Worm (Caenorhabditis elegans) whole organism, young adult: ENCODE results near the gene pkhm-2.

Experiments used
- B0035.1 ChIP-seq: sonication (generic microtip); optimal IDR thresholded peaks from 2 replicates; lab custom pipeline; 2016; ENCODE audit warnings: missing genetic modification characterization, mild to moderate bottlenecking, missing compliant biosample characterization, missing genotype, missing genetic modification reagents
- D2030.7 ChIP-seq: fragments of 200-800 bp; sonication (Bioruptor generic); IDR thresholded peaks from 2 replicates; pipeline ENCODE4 v1.3.6; 2022; ENCODE audit warnings: missing genetic modification reagents, missing genetic modification characterization, missing compliant biosample characterization
- F10E7.11 ChIP-seq: sonication (generic microtip); optimal IDR thresholded peaks from 2 replicates; lab custom pipeline; 2017; ENCODE audit warnings: mild to moderate bottlenecking, missing genetic modification characterization, moderate library complexity, missing compliant biosample characterization
- F57A8.1 ChIP-seq: fragments of 200-800 bp; sonication (Bioruptor generic); optimal IDR thresholded peaks from 2 replicates; lab custom pipeline; 2018; ENCODE audit warnings: mild to moderate bottlenecking, missing genetic modification characterization, moderate library complexity, missing compliant biosample characterization
- F57C9.4 ChIP-seq: sonication (generic microtip); optimal IDR thresholded peaks from 2 replicates; lab custom pipeline; 2017; ENCODE audit warnings: mild to moderate bottlenecking, missing genetic modification characterization, missing compliant biosample characterization
- K12H6.12 ChIP-seq: fragments of 200-800 bp; sonication (Bioruptor generic); optimal IDR thresholded peaks from 2 replicates; lab custom pipeline; 2018; ENCODE audit warnings: mild to moderate bottlenecking, missing genetic modification characterization, missing compliant biosample characterization
- T07F8.4 ChIP-seq: sonication (generic microtip); optimal IDR thresholded peaks from 2 replicates; lab custom pipeline; 2016; ENCODE audit warnings: mild to moderate bottlenecking, missing genetic modification characterization, moderate library complexity, missing compliant biosample characterization
- Y56A3A.18 ChIP-seq: fragments of 200-800 bp; sonication (Bioruptor generic); IDR thresholded peaks from 2 replicates; pipeline ENCODE4 v1.3.6; 2022; ENCODE audit warnings: missing genetic modification reagents, missing genetic modification characterization, missing compliant biosample characterization
- Y95B8A.8 ChIP-seq: fragments of 200-800 bp; sonication (Bioruptor generic); IDR thresholded peaks from 2 replicates; pipeline ENCODE4 v1.3.6; 2022; ENCODE audit warnings: missing genetic modification reagents, missing genetic modification characterization, missing compliant biosample characterization
- ZK185.1 ChIP-seq: sonication (generic microtip); optimal IDR thresholded peaks from 2 replicates; lab custom pipeline; 2016; ENCODE audit warnings: mild to moderate bottlenecking, missing genetic modification characterization, missing compliant biosample characterization; ENCODE audit not compliant: poor library complexity, severe bottlenecking
- akir-1 ChIP-seq: fragments of 200-800 bp; sonication (Bioruptor generic); optimal IDR thresholded peaks from 2 replicates; lab custom pipeline; 2018; ENCODE audit warnings: mild to moderate bottlenecking, missing genetic modification characterization, moderate library complexity, missing compliant biosample characterization
- atf-7 ChIP-seq: sonication (generic microtip); optimal IDR thresholded peaks from 2 replicates; lab custom pipeline; 2017; ENCODE audit warnings: mild to moderate bottlenecking, missing genetic modification characterization, missing compliant biosample characterization
- attf-5 ChIP-seq: fragments of 200-800 bp; sonication (Bioruptor generic); optimal IDR thresholded peaks from 2 replicates; lab custom pipeline; 2018; ENCODE audit warnings: mild to moderate bottlenecking, missing genetic modification characterization, missing compliant biosample characterization
- ceh-100 ChIP-seq: fragments of 200-800 bp; sonication (Bioruptor generic); IDR thresholded peaks from 2 replicates; pipeline ENCODE4 v1.3.6; 2022; ENCODE audit warnings: missing genetic modification reagents, missing genetic modification characterization, missing compliant biosample characterization
- ceh-27 ChIP-seq: fragments of 200-800 bp; sonication (Bioruptor generic); optimal IDR thresholded peaks from 2 replicates; lab custom pipeline; 2018; ENCODE audit warnings: mild to moderate bottlenecking, missing genetic modification characterization, moderate library complexity, missing compliant biosample characterization
- ceh-58 ChIP-seq: fragments of 200-800 bp; sonication (Bioruptor generic); IDR thresholded peaks from 2 replicates; pipeline ENCODE4 v1.3.6; 2022; ENCODE audit warnings: missing genetic modification characterization, missing compliant biosample characterization
- ceh-79 ChIP-seq: sonication (generic microtip); optimal IDR thresholded peaks from 2 replicates; lab custom pipeline; 2017; ENCODE audit warnings: mild to moderate bottlenecking, missing genetic modification characterization, missing compliant biosample characterization
- ceh-91 ChIP-seq: fragments of 200-800 bp; sonication (Bioruptor generic); IDR thresholded peaks from 2 replicates; pipeline ENCODE4 v1.3.6; 2022; ENCODE audit warnings: missing genetic modification reagents, missing genetic modification characterization, missing compliant biosample characterization
- die-1 ChIP-seq: sonication (generic microtip); optimal IDR thresholded peaks from 2 replicates; lab custom pipeline; 2016; ENCODE audit warnings: missing genotype, mild to moderate bottlenecking, missing genetic modification characterization, missing compliant biosample characterization
- efl-1 ChIP-seq: fragments of 150-350 bp; optimal IDR thresholded peaks from 2 replicates; lab custom pipeline; 2014; ENCODE audit warnings: missing biosample characterization, missing genetic modification reagents, missing genetic modification characterization
- egrh-3 ChIP-seq: fragments of 200-800 bp; sonication (Bioruptor generic); IDR thresholded peaks from 2 replicates; pipeline ENCODE4 v1.3.6; 2022; ENCODE audit warnings: missing genetic modification reagents, missing genetic modification characterization, missing compliant biosample characterization
- ekl-4 ChIP-seq: fragments of 200-800 bp; sonication (Bioruptor generic); IDR thresholded peaks from 2 replicates; pipeline ENCODE4 v1.3.6; 2022; ENCODE audit warnings: missing genetic modification reagents, missing genetic modification characterization, missing compliant biosample characterization
- ets-4 ChIP-seq: fragments of 200-800 bp; sonication (Bioruptor generic); optimal IDR thresholded peaks from 2 replicates; lab custom pipeline; 2018; ENCODE audit warnings: mild to moderate bottlenecking, missing genetic modification characterization, missing compliant biosample characterization
- hmg-20 ChIP-seq: fragments of 200-800 bp; sonication (Bioruptor generic); IDR thresholded peaks from 2 replicates; pipeline ENCODE4 v1.3.6; 2022; ENCODE audit warnings: missing genetic modification reagents, missing genetic modification characterization, missing compliant biosample characterization
- lag-1 ChIP-seq: fragments of 200-800 bp; sonication (Bioruptor generic); IDR thresholded peaks from 2 replicates; pipeline ENCODE4 v1.3.6; 2022; ENCODE audit warnings: missing genetic modification reagents, missing genetic modification characterization, missing compliant biosample characterization
- let-526 ChIP-seq: fragments of 200-800 bp; sonication (Bioruptor generic); IDR thresholded peaks from 2 replicates; pipeline ENCODE4 v1.3.6; 2022; ENCODE audit warnings: missing genetic modification reagents, missing genetic modification characterization, missing compliant biosample characterization
- lsy-27 ChIP-seq: sonication (generic microtip); optimal IDR thresholded peaks from 2 replicates; lab custom pipeline; 2017; ENCODE audit warnings: missing genetic modification characterization, mild to moderate bottlenecking, missing compliant biosample characterization, antibody characterized with exemption, missing genotype, borderline replicate concordance; ENCODE audit not compliant: insufficient read depth
- madf-6 ChIP-seq: fragments of 200-800 bp; sonication (Bioruptor generic); IDR thresholded peaks from 2 replicates; pipeline ENCODE4 v1.3.6; 2022; ENCODE audit warnings: missing genetic modification reagents, missing genetic modification characterization, missing compliant biosample characterization
- nhr-80 ChIP-seq: sonication (generic microtip); optimal IDR thresholded peaks from 2 replicates; lab custom pipeline; 2016; ENCODE audit warnings: missing genetic modification characterization, missing compliant biosample characterization
- nhr-90 ChIP-seq: sonication (generic microtip); optimal IDR thresholded peaks from 2 replicates; lab custom pipeline; 2016; ENCODE audit warnings: missing genotype, mild to moderate bottlenecking, missing genetic modification characterization, missing compliant biosample characterization
- pha-4 ChIP-seq: fragments of 150-350 bp; sonication (generic microtip); optimal IDR thresholded peaks from 2 replicates; lab custom pipeline; 2014; ENCODE audit warnings: missing biosample characterization, missing genetic modification reagents, missing genetic modification characterization
- rcor-1 ChIP-seq: fragments of 200-800 bp; sonication (Bioruptor generic); IDR thresholded peaks from 2 replicates; pipeline ENCODE4 v1.3.6; 2022; ENCODE audit warnings: missing genetic modification reagents, missing genetic modification characterization, missing compliant biosample characterization
- rec-8 ChIP-seq, 2 experiments: sonication (generic microtip); optimal IDR thresholded peaks; 2 replicates each; lab custom pipeline; 2016; ENCODE audit warnings: mild to moderate bottlenecking in 2 of 2, missing genetic modification characterization in 2 of 2, missing genetic modification reagents in 2 of 2, missing genotype in 2 of 2, missing biosample characterization in 1 of 2, missing compliant biosample characterization in 1 of 2, moderate library complexity in 1 of 2
- rpc-1 ChIP-seq, 2 experiments: fragments of 150-350 bp in 1 of 2; sonication (generic microtip) in 1 of 2; optimal IDR thresholded peaks; 2 replicates each; lab custom pipeline; 2014 to 2018; ENCODE audit warnings: missing biosample characterization in 1 of 2, missing genetic modification characterization in 1 of 2, missing genetic modification reagents in 1 of 2, missing genotype in 1 of 2
- snpc-1.1 ChIP-seq: sonication (generic microtip); optimal IDR thresholded peaks from 2 replicates; lab custom pipeline; 2017; ENCODE audit warnings: missing genetic modification characterization, mild to moderate bottlenecking, missing compliant biosample characterization, antibody characterized with exemption, moderate library complexity, missing genotype, missing genetic modification reagents; ENCODE audit not compliant: insufficient read depth
- snpc-1.3 ChIP-seq: sonication (generic microtip); optimal IDR thresholded peaks from 2 replicates; lab custom pipeline; 2017; ENCODE audit warnings: missing genetic modification characterization, mild to moderate bottlenecking, missing compliant biosample characterization, antibody characterized with exemption, moderate library complexity, missing genotype, missing genetic modification reagents; ENCODE audit not compliant: insufficient read depth
- snpc-4 ChIP-seq, 5 experiments: fragments of 150-350 bp in 1 of 5; sonication (generic microtip) in 4 of 5; optimal IDR thresholded peaks; 2 replicates each; lab custom pipeline; 2014 to 2018; ENCODE audit warnings: missing genetic modification characterization in 5 of 5, missing biosample characterization in 3 of 5, antibody characterized with exemption in 2 of 5, mild to moderate bottlenecking in 2 of 5, missing compliant biosample characterization in 2 of 5, missing genotype in 2 of 5, moderate library complexity in 2 of 5, missing genetic modification reagents in 1 of 5
- tbp1 ChIP-seq: fragments of 200-800 bp; sonication (Bioruptor generic); optimal IDR thresholded peaks from 2 replicates; lab custom pipeline; 2018; ENCODE audit warnings: mild to moderate bottlenecking, missing genetic modification characterization, missing compliant biosample characterization
- unc-62 ChIP-seq: fragments of 150-350 bp; optimal IDR thresholded peaks from 2 replicates; lab custom pipeline; 2014; ENCODE audit warnings: missing biosample characterization, missing genetic modification reagents, missing genetic modification characterization
- ztf-18 ChIP-seq: sonication (generic microtip); optimal IDR thresholded peaks from 2 replicates; lab custom pipeline; 2016; ENCODE audit warnings: missing genotype, mild to moderate bottlenecking, missing genetic modification characterization, missing compliant biosample characterization
- ztf-22 ChIP-seq: fragments of 200-800 bp; sonication (Bioruptor generic); optimal IDR thresholded peaks from 2 replicates; lab custom pipeline; 2018; ENCODE audit warnings: mild to moderate bottlenecking, missing genetic modification characterization, moderate library complexity, missing compliant biosample characterization

Gene pkhm-2

ce11 chrX:15148389-15148788 is 32.9 kb downstream of the pkhm-2 start:
- no peak for TF ChIP-seq unc-62 (GFP tag; lab: Kevin White, UChicago)
- TF ChIP-seq hmg-20 (GFP tag; lab: Robert Waterston, UW) = no peak
- TF ChIP-seq lsy-27 = no peak
- TF ChIP-seq F10E7.11 (tag; lab: Kevin White, UChicago) = no peak
- no peak for TF ChIP-seq let-526 (GFP tag; lab: Robert Waterston, UW)
- TF ChIP-seq ztf-22 (GFP tag; lab: Kevin White, UChicago) = no peak
- no peak for TF ChIP-seq Y95B8A.8 (GFP tag; lab: Robert Waterston, UW)
- no peak for TF ChIP-seq ceh-58 (GFP tag; lab: Robert Waterston, UW)
- TF ChIP-seq rpc-1 (optimal IDR thresholded peaks at IDR 0.05; lab: Kevin White, UChicago) = no peak
- no peak for TF ChIP-seq rpc-1 (tag; optimal IDR thresholded peaks at IDR 0.05; lab: Kevin White, UChicago)
- TF ChIP-seq rcor-1 (GFP tag; lab: Robert Waterston, UW) = no peak
- TF ChIP-seq ceh-27 (GFP tag; lab: Kevin White, UChicago) = no peak
- TF ChIP-seq ceh-79 (tag; lab: Kevin White, UChicago) = no peak
- TF ChIP-seq efl-1 (GFP tag; lab: Kevin White, UChicago) = no peak
- TF ChIP-seq nhr-90 (tag; lab: Kevin White, UChicago) = no peak
- TF ChIP-seq F57C9.4 (tag; lab: Kevin White, UChicago) = no peak
- no peak for TF ChIP-seq ceh-91 (GFP tag; lab: Robert Waterston, UW)
- TF ChIP-seq F57A8.1 = no peak
- TF ChIP-seq, all 124 proteins: peak for 0

- TF ChIP-seq akir-1 (no peak), attf-5 (GFP tag; lab: Kevin White, UChicago) (no peak), ceh-100 (GFP tag; lab: Robert Waterston, UW) (no peak), tbp1 (GFP tag; lab: Kevin White, UChicago) (no peak), B0035.1 (tag; lab: Kevin White, UChicago) (no peak), pha-4 (tag; lab: Kevin White, UChicago) (no peak), unc-62 (GFP tag; lab: Kevin White, UChicago) (no peak), nhr-80 (tag; lab: Kevin White, UChicago) (no peak), ceh-27 (GFP tag; lab: Kevin White, UChicago) (no peak), F10E7.11 (tag; lab: Kevin White, UChicago) (no peak), die-1 (tag; lab: Kevin White, UChicago) (no peak), Y95B8A.8 (GFP tag; lab: Robert Waterston, UW) (no peak), ets-4 (GFP tag; lab: Kevin White, UChicago) (no peak)
These were observed 33.6 kb downstream of the pkhm-2 start, which contains the start of gene unc-7 for ce11 chrX:15147640-15148039. TSS of gene unc-7 (minus strand) at chrX:15147740.

ce11 chrX:15146415-15147210 is 34.7 kb downstream of the pkhm-2 start:
- 0 out of 2 replicates have a peak, but pooled peaks have one; percentile 18 for TF ChIP-seq ekl-4 (GFP tag; lab: Robert Waterston, UW)
- TF ChIP-seq snpc-1.3 (tag; lab: Kevin White, UChicago) = peak; percentile 70
- peak; percentile 63 for TF ChIP-seq T07F8.4
- 0 out of 2 replicates have a peak, but pooled peaks have one; percentile 34 for TF ChIP-seq hmg-20 (GFP tag; lab: Robert Waterston, UW)
- TF ChIP-seq rpc-1 (optimal IDR thresholded peaks at IDR 0.05; lab: Kevin White, UChicago) = peak; percentile 91
- TF ChIP-seq rpc-1 (tag; optimal IDR thresholded peaks at IDR 0.05; lab: Kevin White, UChicago) = peak; percentile 97
- peak; percentile 22; the same call in 1 of the 2 replicates for TF ChIP-seq madf-6
- TF ChIP-seq ZK185.1 (tag; lab: Kevin White, UChicago) = peak; percentile 83
- TF ChIP-seq Y56A3A.18 = peak; percentile 80
- peak; percentile 25 for TF ChIP-seq nhr-80 (tag; lab: Kevin White, UChicago)
- TF ChIP-seq atf-7 = no peak
- peak; percentile 68 for TF ChIP-seq D2030.7 (GFP tag; lab: Robert Waterston, UW)
- peak; percentile 71 for TF ChIP-seq snpc-4 (GFP tag; optimal IDR thresholded peaks at IDR 0.05; lab: Kevin White, UChicago)
- TF ChIP-seq snpc-4 (tag; optimal IDR thresholded peaks at IDR 0.05; lab: Kevin White, UChicago) = peak in 2 of 4 experiments; percentile 27 to 81
- peak; percentile 64 for TF ChIP-seq ztf-18 (tag; lab: Kevin White, UChicago)
- no peak for TF ChIP-seq egrh-3 (GFP tag; lab: Robert Waterston, UW)
- TF ChIP-seq lag-1 (GFP tag; lab: Robert Waterston, UW) = no peak
- peak; percentile 65 for TF ChIP-seq snpc-1.1
- no peak for TF ChIP-seq K12H6.12 (tag; lab: Kevin White, UChicago)
- TF ChIP-seq rec-8 (tag; optimal IDR thresholded peaks at IDR 0.05; lab: Kevin White, UChicago) = peak in 1 of 2 experiments; percentile 60
